Fruit fly (Drosophila melanogaster) whole organism, embryonic: ENCODE measurements around the gene CG14052.

Experiments used
- ATbp ChIP-seq: fragments of 200-800 bp; sonication (Bioruptor generic); optimal IDR thresholded peaks from 2 replicates; lab custom pipeline; 2017; ENCODE audit warnings: missing biosample characterization, mild to moderate bottlenecking, missing genetic modification characterization, missing genetic modification reagents
- Adf1 ChIP-seq: fragments of 200-800 bp; sonication (Bioruptor generic); IDR thresholded peaks from 2 replicates; pipeline ENCODE4 v1.3.6; 2022; ENCODE audit warnings: missing biosample characterization, missing genetic modification characterization
- Bgb ChIP-seq: fragments of 200-800 bp; sonication (Bioruptor generic); IDR thresholded peaks from 2 replicates; pipeline ENCODE4 v1.3.6; 2022; ENCODE audit warnings: missing biosample characterization, missing genetic modification characterization; ENCODE audit not compliant: partially characterized antibody
- CG12299 ChIP-seq: fragments of 200-800 bp; sonication (Bioruptor generic); optimal IDR thresholded peaks from 2 replicates; lab custom pipeline; 2018; ENCODE audit warnings: missing biosample characterization, mild to moderate bottlenecking, missing genetic modification characterization
- CG12659 ChIP-seq: fragments of 200-800 bp; sonication (Bioruptor generic); optimal IDR thresholded peaks from 3 replicates; lab custom pipeline; 2017; ENCODE audit warnings: mild to moderate bottlenecking, missing biosample characterization, missing genetic modification reagents, missing genetic modification characterization
- CG13123 ChIP-seq: fragments of 200-800 bp; sonication (Bioruptor generic); optimal IDR thresholded peaks from 2 replicates; lab custom pipeline; 2016; ENCODE audit warnings: missing biosample characterization, missing genetic modification characterization
- CG13287 ChIP-seq: fragments of 200-800 bp; sonication (Bioruptor generic); IDR thresholded peaks from 2 replicates; pipeline ENCODE4 v1.3.6; 2022; ENCODE audit warnings: missing biosample characterization, missing genetic modification characterization; ENCODE audit not compliant: partially characterized antibody
- CG13424 ChIP-seq: fragments of 200-800 bp; sonication (Bioruptor generic); optimal IDR thresholded peaks from 2 replicates; lab custom pipeline; 2019; ENCODE audit warnings: missing biosample characterization, mild to moderate bottlenecking, missing genetic modification characterization, moderate library complexity
- CG14860 ChIP-seq: fragments of 200-800 bp; sonication (Bioruptor generic); IDR thresholded peaks from 3 replicates; pipeline ENCODE4 v1.3.6; 2022; ENCODE audit warnings: missing biosample characterization, missing genetic modification characterization; ENCODE audit not compliant: partially characterized antibody
- CG17359 ChIP-seq: fragments of 200-800 bp; sonication (Bioruptor generic); optimal IDR thresholded peaks from 3 replicates; lab custom pipeline; 2018; ENCODE audit warnings: missing biosample characterization, mild to moderate bottlenecking, missing genetic modification characterization, moderate library complexity
- CG17568 ChIP-seq: fragments of 200-800 bp; sonication (Bioruptor generic); optimal IDR thresholded peaks from 2 replicates; lab custom pipeline; 2018; ENCODE audit warnings: missing biosample characterization, mild to moderate bottlenecking, missing genetic modification characterization, moderate library complexity
- CG1832 ChIP-seq: fragments of 200-800 bp; sonication (Bioruptor generic); optimal IDR thresholded peaks from 2 replicates; lab custom pipeline; 2017; ENCODE audit warnings: missing biosample characterization, mild to moderate bottlenecking, missing genetic modification characterization, inconsistent platforms
- CG30020 ChIP-seq: fragments of 200-800 bp; optimal IDR thresholded peaks from 2 replicates; lab custom pipeline; 2019; ENCODE audit warnings: missing biosample characterization, mild to moderate bottlenecking, missing genetic modification characterization, moderate library complexity
- CG6765 ChIP-seq: fragments of 200-800 bp; sonication (Bioruptor generic); optimal IDR thresholded peaks from 3 replicates; lab custom pipeline; 2017; ENCODE audit warnings: missing biosample characterization, mild to moderate bottlenecking, missing genetic modification characterization
- CG7745 ChIP-seq: fragments of 200-800 bp; sonication (Bioruptor generic); optimal IDR thresholded peaks from 2 replicates; lab custom pipeline; 2018; ENCODE audit warnings: missing biosample characterization, mild to moderate bottlenecking, missing genetic modification characterization, moderate library complexity
- CG7963 ChIP-seq: fragments of 200-800 bp; sonication (Bioruptor generic); IDR thresholded peaks from 3 replicates; pipeline ENCODE4 v1.3.6; 2022; ENCODE audit warnings: missing biosample characterization, missing genetic modification characterization; ENCODE audit not compliant: partially characterized antibody
- CG8089 ChIP-seq: fragments of 200-800 bp; sonication (Bioruptor generic); optimal IDR thresholded peaks from 3 replicates; lab custom pipeline; 2016; ENCODE audit warnings: missing biosample characterization, missing genetic modification characterization
- CG9609 ChIP-seq: fragments of 200-800 bp; sonication (Bioruptor generic); optimal IDR thresholded peaks from 3 replicates; lab custom pipeline; 2016; ENCODE audit warnings: missing biosample characterization, missing genetic modification characterization
- CHES-1-like ChIP-seq: fragments of 200-800 bp; sonication (Bioruptor generic); optimal IDR thresholded peaks from 2 replicates; lab custom pipeline; 2016; ENCODE audit warnings: missing biosample characterization, missing genetic modification characterization
- Dp ChIP-seq: fragments of 200-800 bp; sonication (Bioruptor generic); optimal IDR thresholded peaks from 2 replicates; lab custom pipeline; 2018; ENCODE audit warnings: missing biosample characterization, mild to moderate bottlenecking, missing genetic modification characterization, moderate library complexity
- Gsc ChIP-seq: fragments of 200-800 bp; sonication (Bioruptor generic); IDR thresholded peaks from 2 replicates; pipeline ENCODE4 v1.3.6; 2022; ENCODE audit warnings: missing biosample characterization, missing genetic modification characterization
- Gug ChIP-seq: fragments of 200-800 bp; sonication (Bioruptor generic); IDR thresholded peaks from 4 replicates; pipeline ENCODE4 v1.3.6; 2022; ENCODE audit warnings: missing biosample characterization, missing genetic modification characterization
- Hr78 ChIP-seq, 2 experiments: fragments of 200-800 bp in 1 of 2; fragments of >200 bp in 1 of 2; sonication (Bioruptor generic) in 1 of 2; optimal IDR thresholded peaks; 2 replicates each; lab custom pipeline; 2017 to 2019; ENCODE audit warnings: missing biosample characterization in 2 of 2, missing genetic modification characterization in 2 of 2, mild to moderate bottlenecking in 1 of 2, moderate library complexity in 1 of 2
- MESR4 ChIP-seq: fragments of 200-800 bp; sonication (Bioruptor generic); optimal IDR thresholded peaks from 2 replicates; lab custom pipeline; 2018; ENCODE audit warnings: missing biosample characterization, mild to moderate bottlenecking, missing genetic modification characterization, moderate library complexity
- Med ChIP-seq: fragments of 200-800 bp; sonication (Bioruptor generic); peaks from one replicate; lab custom pipeline; 2016; ENCODE audit warnings: missing biosample characterization, missing genetic modification characterization, mild to moderate bottlenecking, inconsistent platforms, moderate library complexity
- Nf-YA ChIP-seq: fragments of 200-800 bp; sonication (Bioruptor generic); IDR thresholded peaks from 2 replicates; pipeline ENCODE4 v1.3.6; 2022; ENCODE audit warnings: missing biosample characterization, missing genetic modification characterization
- Oaz ChIP-seq: fragments of 200-800 bp; sonication (Bioruptor generic); IDR thresholded peaks from 2 replicates; pipeline ENCODE4 v1.3.6; 2022; ENCODE audit warnings: missing biosample characterization, missing genetic modification characterization
- Opbp ChIP-seq: fragments of 200-800 bp; sonication (Bioruptor generic); IDR thresholded peaks from 3 replicates; pipeline ENCODE4 v1.3.6; 2022; ENCODE audit warnings: missing biosample characterization, missing genetic modification characterization; ENCODE audit not compliant: partially characterized antibody
- PHDP ChIP-seq: fragments of 200-800 bp; sonication (Bioruptor generic); optimal IDR thresholded peaks from 3 replicates; lab custom pipeline; 2018; ENCODE audit warnings: missing biosample characterization, mild to moderate bottlenecking, missing genetic modification characterization, moderate library complexity
- Scr ChIP-seq: fragments of 200-800 bp; sonication (Bioruptor generic); IDR thresholded peaks from 2 replicates; pipeline ENCODE4 v1.3.6; 2022; ENCODE audit warnings: missing biosample characterization, missing genetic modification characterization; ENCODE audit not compliant: partially characterized antibody
- Ssrp ChIP-seq: fragments of 200-800 bp; sonication (Bioruptor generic); optimal IDR thresholded peaks from 2 replicates; lab custom pipeline; 2018; ENCODE audit warnings: missing biosample characterization, mild to moderate bottlenecking, missing genetic modification characterization, moderate library complexity
- Taf1 ChIP-seq: fragments of 200-800 bp; sonication (Bioruptor generic); IDR thresholded peaks from 2 replicates; pipeline ENCODE4 v1.3.6; 2022; ENCODE audit warnings: missing biosample characterization, missing genetic modification characterization
- ato ChIP-seq: fragments of 200-800 bp; sonication (Bioruptor generic); IDR thresholded peaks from 2 replicates; pipeline ENCODE4 v1.3.6; 2022; ENCODE audit warnings: missing biosample characterization, missing genetic modification characterization; ENCODE audit not compliant: partially characterized antibody
- bigmax ChIP-seq: fragments of 200-800 bp; sonication (Bioruptor generic); optimal IDR thresholded peaks from 2 replicates; lab custom pipeline; 2018; ENCODE audit warnings: missing biosample characterization, mild to moderate bottlenecking, missing genetic modification characterization
- crc ChIP-seq: fragments of 200-800 bp; sonication (Bioruptor generic); optimal IDR thresholded peaks from 2 replicates; lab custom pipeline; 2016; ENCODE audit warnings: missing biosample characterization, missing genetic modification characterization
- cwo ChIP-seq: fragments of 200-800 bp; sonication (Bioruptor generic); optimal IDR thresholded peaks from 3 replicates; lab custom pipeline; 2017; ENCODE audit warnings: missing biosample characterization, missing genetic modification characterization, mild to moderate bottlenecking, moderate library complexity, missing genetic modification reagents
- dm ChIP-seq: fragments of 200-800 bp; sonication (Bioruptor generic); optimal IDR thresholded peaks from 3 replicates; lab custom pipeline; 2016; ENCODE audit warnings: missing biosample characterization, missing genetic modification characterization
- fd64A ChIP-seq: fragments of 200-800 bp; sonication (Bioruptor generic); optimal IDR thresholded peaks from 3 replicates; lab custom pipeline; 2018; ENCODE audit warnings: missing biosample characterization, mild to moderate bottlenecking, missing genetic modification characterization
- gcm ChIP-seq: fragments of 200-800 bp; sonication (Bioruptor generic); optimal IDR thresholded peaks from 2 replicates; lab custom pipeline; 2019; ENCODE audit warnings: missing biosample characterization, mild to moderate bottlenecking, missing genetic modification characterization, moderate library complexity
- ham ChIP-seq: fragments of 200-800 bp; sonication (Bioruptor generic); IDR thresholded peaks from 2 replicates; pipeline ENCODE4 v1.3.6; 2022; ENCODE audit warnings: missing biosample characterization, missing genetic modification characterization
- kay ChIP-seq: fragments of 200-800 bp; sonication (Bioruptor generic); optimal IDR thresholded peaks from 2 replicates; lab custom pipeline; 2016; ENCODE audit warnings: missing biosample characterization, missing genetic modification characterization
- knrl ChIP-seq: fragments of 200-800 bp; sonication (Bioruptor generic); IDR thresholded peaks from 3 replicates; pipeline ENCODE4 v1.3.6; 2022; ENCODE audit warnings: missing biosample characterization, missing genetic modification characterization; ENCODE audit not compliant: partially characterized antibody
- otp ChIP-seq: fragments of 200-800 bp; sonication (Bioruptor generic); IDR thresholded peaks from 3 replicates; pipeline ENCODE4, ENCODE4 v1.3.6; 2022; ENCODE audit warnings: missing biosample characterization, missing genetic modification characterization
- phol ChIP-seq: fragments of 200-800 bp; sonication (Bioruptor generic); optimal IDR thresholded peaks from 3 replicates; lab custom pipeline; 2018; ENCODE audit warnings: missing biosample characterization, mild to moderate bottlenecking, missing genetic modification characterization, moderate library complexity
- pita ChIP-seq: fragments of 200-800 bp; sonication (Bioruptor generic); optimal IDR thresholded peaks from 2 replicates; lab custom pipeline; 2017; ENCODE audit warnings: missing biosample characterization, mild to moderate bottlenecking, missing genetic modification characterization
- trem ChIP-seq: fragments of 200-800 bp; optimal IDR thresholded peaks from 3 replicates; lab custom pipeline; 2019; ENCODE audit warnings: missing biosample characterization, mild to moderate bottlenecking, missing genetic modification characterization, moderate library complexity
- ttk ChIP-seq: fragments of 200-800 bp; sonication (Bioruptor generic); IDR thresholded peaks from 2 replicates; pipeline ENCODE4 v2.1.2; 2022; ENCODE audit warnings: missing biosample characterization, missing genetic modification characterization
- tx ChIP-seq: fragments of 200-800 bp; sonication (Bioruptor generic); optimal IDR thresholded peaks from 2 replicates; lab custom pipeline; 2016; ENCODE audit warnings: missing biosample characterization, missing genetic modification characterization
- unc-4 ChIP-seq: fragments of 200-800 bp; sonication (Bioruptor generic); IDR thresholded peaks from 2 replicates; pipeline ENCODE4 v1.3.6; 2022; ENCODE audit warnings: missing biosample characterization, missing genetic modification characterization; ENCODE audit not compliant: partially characterized antibody
- wek ChIP-seq: fragments of 200-800 bp; sonication (Bioruptor generic); optimal IDR thresholded peaks from 3 replicates; lab custom pipeline; 2018; ENCODE audit warnings: missing biosample characterization, mild to moderate bottlenecking, missing genetic modification characterization, moderate library complexity
- wor ChIP-seq: fragments of 200-800 bp; sonication (Bioruptor generic); IDR thresholded peaks from 2 replicates; pipeline ENCODE4 v1.3.6; 2022; ENCODE audit warnings: missing biosample characterization, missing genetic modification characterization

Gene CG14052

DNA sequence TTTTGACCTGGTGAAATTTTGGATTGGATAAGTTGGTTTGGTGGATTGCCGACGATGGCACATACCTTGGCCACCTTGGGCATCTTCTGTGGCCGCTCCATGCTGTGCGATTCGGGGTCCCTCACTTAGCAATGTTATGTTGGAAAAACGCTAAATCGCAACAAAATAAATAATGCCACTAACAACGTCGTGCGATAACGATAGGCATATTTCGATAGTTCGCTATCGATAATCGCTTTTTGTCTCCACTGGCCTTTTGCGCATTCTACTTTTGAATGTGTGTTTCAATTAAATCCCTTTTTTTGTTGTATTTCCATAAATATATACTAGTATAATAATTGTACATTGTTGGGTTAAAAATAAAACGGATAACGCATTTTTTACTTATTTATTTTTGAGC lies 26.2 kb downstream of the CG14052 start, which contains the start of gene crn (continued):
- peak; percentile 58 for TF ChIP-seq Bgb
- TF ChIP-seq crc (GFP tag; lab: Kevin White, UChicago), result no peak
- TF ChIP-seq CG17359 (tag; lab: Kevin White, UChicago), result no peak
- TF ChIP-seq Gug (GFP tag; lab: Robert Waterston, UW), result no peak
- TF ChIP-seq CG9609 (GFP tag; lab: Kevin White, UChicago), result no peak
- no peak for TF ChIP-seq ATbp (GFP tag; lab: Kevin White, UChicago)
- no peak for TF ChIP-seq cwo
- peak; percentile 64 for TF ChIP-seq Scr (GFP tag; lab: Robert Waterston, UW)
- peak; percentile 17 for TF ChIP-seq Med (GFP tag; lab: Kevin White, UChicago)
- no peak for TF ChIP-seq CG8089
- no peak for TF ChIP-seq CG17568 (GFP tag; lab: Kevin White, UChicago)
- peak; percentile 77; the same call in 2 of the 3 replicates for TF ChIP-seq Opbp (GFP tag; lab: Robert Waterston, UW)
- TF ChIP-seq bigmax (GFP tag; lab: Kevin White, UChicago), result no peak
- no peak for TF ChIP-seq Oaz (GFP tag; lab: Robert Waterston, UW)
- no peak for TF ChIP-seq CG6765 (GFP tag; lab: Kevin White, UChicago)
- no peak for TF ChIP-seq ham (GFP tag; lab: Robert Waterston, UW)
- TF ChIP-seq ttk (GFP tag; lab: Robert Waterston, UW), result no peak
- no peak for TF ChIP-seq CG12299 (tag; lab: Kevin White, UChicago)
- TF ChIP-seq Dp (GFP tag; lab: Kevin White, UChicago), result peak; percentile 28
- no peak for TF ChIP-seq fd64A (GFP tag; lab: Kevin White, UChicago)
- TF ChIP-seq Nf-YA (GFP tag; lab: Robert Waterston, UW), result no peak
- no peak for TF ChIP-seq CG13123 (GFP tag; lab: Kevin White, UChicago)
- TF ChIP-seq CG12659 (GFP tag; lab: Kevin White, UChicago), result no peak
- peak; percentile 68 for TF ChIP-seq CG7963
- peak; percentile 43 for TF ChIP-seq CG30020 (tag; lab: Kevin White, UChicago)
- no peak for TF ChIP-seq CG1832
- no peak for TF ChIP-seq CG7745 (tag; lab: Kevin White, UChicago)
- no peak for TF ChIP-seq kay (GFP tag; lab: Kevin White, UChicago)
- no peak for TF ChIP-seq Gsc (GFP tag; lab: Robert Waterston, UW)
- peak; percentile 17 for TF ChIP-seq trem (tag; lab: Kevin White, UChicago)
- no peak for TF ChIP-seq otp
- TF ChIP-seq knrl (GFP tag; lab: Robert Waterston, UW), result peak; percentile 46; the same call in 1 of the 3 replicates
- TF ChIP-seq ato (GFP tag; lab: Robert Waterston, UW), result peak; percentile 74
- peak; percentile 73 for TF ChIP-seq CG14860
- TF ChIP-seq MESR4, result peak; percentile 47
- TF ChIP-seq wor (GFP tag; lab: Robert Waterston, UW), result no peak
- no peak for TF ChIP-seq Ssrp (tag; lab: Kevin White, UChicago)
- no peak for TF ChIP-seq tx (GFP tag; lab: Kevin White, UChicago)

DNA sequence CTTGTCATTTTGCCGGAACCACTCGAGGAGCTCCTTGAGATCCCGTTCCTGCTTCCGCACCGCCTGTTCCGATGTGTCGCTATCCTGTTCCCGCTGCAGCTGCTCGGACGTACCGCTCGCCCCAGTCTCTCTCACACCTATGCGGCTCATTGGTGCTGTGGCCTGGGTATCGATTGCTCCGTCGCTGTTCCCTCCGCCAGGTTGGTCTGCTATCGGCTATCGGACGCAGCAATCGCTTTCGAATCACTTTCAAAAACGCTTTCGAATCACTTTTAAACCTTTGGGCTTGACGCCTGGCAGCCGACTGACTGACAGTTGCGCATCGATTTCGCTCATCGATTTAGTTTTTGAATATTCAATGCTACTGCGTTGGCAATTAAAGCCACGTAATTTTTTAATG lies 28.1 kb downstream of the CG14052 start, which contains the start of gene CG3191:
Gene CG3191, minus strand, starts transcription at position 306 of the 400 bp plus-strand sequence.
- TF ChIP-seq wek (GFP tag; lab: Kevin White, UChicago) (no peak), dm (GFP tag; lab: Kevin White, UChicago) (no peak), gcm (no peak), PHDP (no peak), pita (GFP tag; lab: Kevin White, UChicago) (no peak), CG13287 (GFP tag; lab: Robert Waterston, UW) (peak; percentile 40), unc-4 (GFP tag; lab: Robert Waterston, UW) (no peak), CHES-1-like (GFP tag; lab: Kevin White, UChicago) (no peak), CG13424 (no peak), Taf1 (no peak), Adf1 (no peak), Med (GFP tag; lab: Kevin White, UChicago) (peak; percentile 46), phol (tag; lab: Kevin White, UChicago) (no peak), Hr78 (GFP tag; optimal IDR thresholded peaks at IDR 0.05; lab: Kevin White, UChicago) (no peak)
